Fruit fly (Drosophila melanogaster) whole organism, embryonic: ENCODE data around the gene Gsc.
A peak's percentile ranks its signal among the peaks of the same experiment; 100 is the strongest.

Source experiments
- Abd-B ChIP-seq: fragments of 200-800 bp; sonication (Bioruptor generic); optimal IDR thresholded peaks from 2 replicates; lab custom pipeline; 2018; ENCODE audit warnings: missing biosample characterization, mild to moderate bottlenecking, missing genetic modification characterization, moderate library complexity
- CG10209 ChIP-seq: fragments of 200-800 bp; sonication (Bioruptor generic); optimal IDR thresholded peaks from 3 replicates; lab custom pipeline; 2017; ENCODE audit warnings: missing biosample characterization, mild to moderate bottlenecking, missing genetic modification characterization, missing genetic modification reagents
- CG10267 ChIP-seq: fragments of 200-800 bp; sonication (Bioruptor generic); optimal IDR thresholded peaks from 2 replicates; lab custom pipeline; 2018; ENCODE audit warnings: missing biosample characterization, mild to moderate bottlenecking, missing genetic modification characterization, moderate library complexity
- CG11504 ChIP-seq: fragments of 200-800 bp; sonication (Bioruptor generic); optimal IDR thresholded peaks from 3 replicates; lab custom pipeline; 2019; ENCODE audit warnings: missing biosample characterization, mild to moderate bottlenecking, missing genetic modification characterization, moderate library complexity
- CG11560 ChIP-seq: fragments of 200-800 bp; sonication (Bioruptor generic); IDR thresholded peaks from 3 replicates; pipeline ENCODE4 v1.3.6; 2022; ENCODE audit warnings: missing biosample characterization, missing genetic modification characterization
- CG11695 ChIP-seq: fragments of 200-800 bp; sonication (Bioruptor generic); IDR thresholded peaks from 3 replicates; pipeline ENCODE4 v1.3.6; 2022; ENCODE audit warnings: missing biosample characterization, missing genetic modification characterization
- CG15073 ChIP-seq: fragments of 200-800 bp; sonication (Bioruptor generic); optimal IDR thresholded peaks from 2 replicates; lab custom pipeline; 2016; ENCODE audit warnings: missing biosample characterization, missing genetic modification characterization
- CG15696 ChIP-seq: fragments of 200-800 bp; sonication (Bioruptor generic); optimal IDR thresholded peaks from 2 replicates; lab custom pipeline; 2019; ENCODE audit warnings: missing biosample characterization, mild to moderate bottlenecking, missing genetic modification characterization, moderate library complexity
- CG1602 ChIP-seq: fragments of 200-800 bp; sonication (Bioruptor generic); optimal IDR thresholded peaks from 3 replicates; lab custom pipeline; 2016; ENCODE audit warnings: missing biosample characterization, missing genetic modification characterization
- CG1603 ChIP-seq: fragments of 200-800 bp; sonication (Bioruptor generic); optimal IDR thresholded peaks from 2 replicates; lab custom pipeline; 2019; ENCODE audit warnings: missing biosample characterization, mild to moderate bottlenecking, missing genetic modification characterization, moderate library complexity
- CG1832 ChIP-seq: fragments of 200-800 bp; sonication (Bioruptor generic); optimal IDR thresholded peaks from 2 replicates; lab custom pipeline; 2017; ENCODE audit warnings: missing biosample characterization, mild to moderate bottlenecking, missing genetic modification characterization, inconsistent platforms
- CG2202 ChIP-seq: fragments of 200-800 bp; sonication (Bioruptor generic); optimal IDR thresholded peaks from 2 replicates; lab custom pipeline; 2018; ENCODE audit warnings: missing biosample characterization, mild to moderate bottlenecking, missing genetic modification characterization
- CG2875 ChIP-seq: fragments of 200-800 bp; sonication (Bioruptor generic); optimal IDR thresholded peaks from 2 replicates; lab custom pipeline; 2017; ENCODE audit warnings: missing biosample characterization, mild to moderate bottlenecking, missing genetic modification characterization, missing genetic modification reagents
- CG31388 ChIP-seq: fragments of 200-800 bp; sonication (Bioruptor generic); optimal IDR thresholded peaks from 2 replicates; lab custom pipeline; 2016; ENCODE audit warnings: missing biosample characterization, missing genetic modification characterization
- CG33213 ChIP-seq: fragments of 200-800 bp; sonication (Bioruptor generic); optimal IDR thresholded peaks from 3 replicates; lab custom pipeline; 2016; ENCODE audit warnings: missing biosample characterization, missing genetic modification characterization
- CG3407 ChIP-seq: fragments of 200-800 bp; sonication (Bioruptor generic); optimal IDR thresholded peaks from 2 replicates; lab custom pipeline; 2018; ENCODE audit warnings: missing biosample characterization, mild to moderate bottlenecking, missing genetic modification characterization
- CG34376 ChIP-seq: fragments of 200-800 bp; sonication (Bioruptor generic); optimal IDR thresholded peaks from 2 replicates; lab custom pipeline; 2018; ENCODE audit warnings: missing biosample characterization, mild to moderate bottlenecking, missing genetic modification characterization
- CG5180 ChIP-seq: fragments of 200-800 bp; sonication (Bioruptor generic); optimal IDR thresholded peaks from 3 replicates; lab custom pipeline; 2017; ENCODE audit warnings: missing biosample characterization, missing genetic modification characterization, mild to moderate bottlenecking, moderate library complexity, missing genetic modification reagents
- CG6654 ChIP-seq: fragments of 200-800 bp; sonication (Bioruptor generic); optimal IDR thresholded peaks from 2 replicates; lab custom pipeline; 2017; ENCODE audit warnings: missing biosample characterization, mild to moderate bottlenecking, missing genetic modification characterization
- CG7556 ChIP-seq: fragments of 200-800 bp; sonication (Bioruptor generic); optimal IDR thresholded peaks from 2 replicates; lab custom pipeline; 2017; ENCODE audit warnings: missing biosample characterization, mild to moderate bottlenecking, missing genetic modification characterization
- CG7963 ChIP-seq: fragments of 200-800 bp; sonication (Bioruptor generic); IDR thresholded peaks from 3 replicates; pipeline ENCODE4 v1.3.6; 2022; ENCODE audit warnings: missing biosample characterization, missing genetic modification characterization; ENCODE audit not compliant: partially characterized antibody
- Camta ChIP-seq: fragments of 200-800 bp; sonication (Bioruptor generic); optimal IDR thresholded peaks from 2 replicates; lab custom pipeline; 2016; ENCODE audit warnings: missing biosample characterization, missing genetic modification characterization
- CoRest ChIP-seq: fragments of 200-800 bp; sonication (Bioruptor generic); optimal IDR thresholded peaks from 3 replicates; lab custom pipeline; 2018; ENCODE audit warnings: missing biosample characterization, mild to moderate bottlenecking, missing genetic modification characterization, moderate library complexity
- D ChIP-seq, 2 experiments: fragments of 200-800 bp in 1 of 2; fragments of >200 bp in 1 of 2; sonication (Bioruptor generic) in 1 of 2; optimal IDR thresholded peaks; 2 replicates in 1 of 2; 3 replicates in 1 of 2; lab custom pipeline; 2017; ENCODE audit warnings: mild to moderate bottlenecking in 1 of 2, missing biosample characterization in 1 of 2, missing genetic modification characterization in 1 of 2, missing genetic modification reagents in 1 of 2
- Dll ChIP-seq: fragments of 200-800 bp; sonication (Bioruptor generic); IDR thresholded peaks from 4 replicates; pipeline ENCODE4 v1.3.6; 2022; ENCODE audit warnings: missing biosample characterization, missing genetic modification characterization; ENCODE audit not compliant: partially characterized antibody
- Dp ChIP-seq: fragments of 200-800 bp; sonication (Bioruptor generic); optimal IDR thresholded peaks from 2 replicates; lab custom pipeline; 2018; ENCODE audit warnings: missing biosample characterization, mild to moderate bottlenecking, missing genetic modification characterization, moderate library complexity
- Hey ChIP-seq: fragments of 200-800 bp; sonication (Bioruptor generic); optimal IDR thresholded peaks from 3 replicates; lab custom pipeline; 2018; ENCODE audit warnings: missing biosample characterization, mild to moderate bottlenecking, missing genetic modification characterization
- Hmr ChIP-seq: fragments of 200-800 bp; sonication (Bioruptor generic); optimal IDR thresholded peaks from 3 replicates; lab custom pipeline; 2017; ENCODE audit warnings: mild to moderate bottlenecking, missing biosample characterization, missing genetic modification reagents, missing genetic modification characterization
- Stat92E ChIP-seq, 3 experiments: fragments of >200 bp in 2 of 3; fragments of 200-800 bp in 1 of 3; sonication (Bioruptor generic) in 1 of 3; optimal IDR thresholded peaks; 2 replicates each; lab custom pipeline; 2017 to 2019; ENCODE audit warnings: missing biosample characterization in 3 of 3, missing genetic modification characterization in 3 of 3, mild to moderate bottlenecking in 1 of 3, moderate library complexity in 1 of 3
- amos ChIP-seq: fragments of 200-800 bp; sonication (Bioruptor generic); IDR thresholded peaks from 2 replicates; pipeline ENCODE4 v1.3.6; 2022; ENCODE audit warnings: missing biosample characterization, missing genetic modification characterization; ENCODE audit not compliant: partially characterized antibody
- bigmax ChIP-seq: fragments of 200-800 bp; sonication (Bioruptor generic); optimal IDR thresholded peaks from 2 replicates; lab custom pipeline; 2018; ENCODE audit warnings: missing biosample characterization, mild to moderate bottlenecking, missing genetic modification characterization
- eve ChIP-seq, 2 experiments: fragments of >200 bp; optimal IDR thresholded peaks; 2 replicates each; lab custom pipeline; 2017; ENCODE audit warnings: missing biosample characterization in 2 of 2, missing genetic modification characterization in 2 of 2
- ewg ChIP-seq: fragments of 200-800 bp; sonication (Bioruptor generic); optimal IDR thresholded peaks from 3 replicates; lab custom pipeline; 2017; ENCODE audit warnings: mild to moderate bottlenecking, missing biosample characterization, missing genetic modification reagents, missing genetic modification characterization
- fd102C ChIP-seq: fragments of 200-800 bp; sonication (Bioruptor generic); optimal IDR thresholded peaks from 2 replicates; lab custom pipeline; 2018; ENCODE audit warnings: missing biosample characterization, mild to moderate bottlenecking, missing genetic modification characterization, moderate library complexity
- fu2 ChIP-seq: fragments of 200-800 bp; sonication (Bioruptor generic); optimal IDR thresholded peaks from 2 replicates; lab custom pipeline; 2016; ENCODE audit warnings: missing biosample characterization, missing genetic modification characterization
- grau ChIP-seq: fragments of 200-800 bp; optimal IDR thresholded peaks from 3 replicates; lab custom pipeline; 2019; ENCODE audit warnings: missing biosample characterization, mild to moderate bottlenecking, missing genetic modification characterization, moderate library complexity
- gsb-n ChIP-seq: fragments of 200-800 bp; sonication (Bioruptor generic); optimal IDR thresholded peaks from 3 replicates; lab custom pipeline; 2018; ENCODE audit warnings: missing biosample characterization, mild to moderate bottlenecking, missing genetic modification characterization
- ind ChIP-seq: fragments of 200-800 bp; sonication (Bioruptor generic); optimal IDR thresholded peaks from 3 replicates; lab custom pipeline; 2016; ENCODE audit warnings: missing biosample characterization, missing genetic modification characterization
- lola ChIP-seq, 3 experiments: fragments of >200 bp in 2 of 3; fragments of 200-800 bp in 1 of 3; sonication (Bioruptor generic) in 1 of 3; optimal IDR thresholded peaks; 2 replicates each; lab custom pipeline; 2017 to 2019; ENCODE audit warnings: missing biosample characterization in 3 of 3, missing genetic modification characterization in 3 of 3, mild to moderate bottlenecking in 1 of 3, moderate library complexity in 1 of 3
- mam ChIP-seq: fragments of 200-800 bp; sonication (Bioruptor generic); optimal IDR thresholded peaks from 3 replicates; lab custom pipeline; 2016; ENCODE audit warnings: missing biosample characterization, missing genetic modification characterization
- phol ChIP-seq: fragments of 200-800 bp; sonication (Bioruptor generic); optimal IDR thresholded peaks from 3 replicates; lab custom pipeline; 2018; ENCODE audit warnings: missing biosample characterization, mild to moderate bottlenecking, missing genetic modification characterization, moderate library complexity
- prd ChIP-seq, 3 experiments: fragments of >200 bp in 2 of 3; fragments of 200-800 bp in 1 of 3; sonication (Bioruptor generic) in 1 of 3; optimal IDR thresholded peaks in 2 of 3; IDR thresholded peaks in 1 of 3; 2 replicates in 2 of 3; 3 replicates in 1 of 3; pipeline versions ENCODE4 v1.3.6 to Lab custom; 2017 to 2022; ENCODE audit warnings: missing biosample characterization in 1 of 3, missing genetic modification characterization in 1 of 3
- sd ChIP-seq: fragments of 200-800 bp; sonication (Bioruptor generic); optimal IDR thresholded peaks from 3 replicates; lab custom pipeline; 2018; ENCODE audit warnings: missing biosample characterization, mild to moderate bottlenecking, missing genetic modification characterization, moderate library complexity
- stwl ChIP-seq: fragments of 200-800 bp; sonication (Bioruptor generic); optimal IDR thresholded peaks from 3 replicates; lab custom pipeline; 2018; ENCODE audit warnings: missing biosample characterization, mild to moderate bottlenecking, missing genetic modification characterization, moderate library complexity
- tin ChIP-seq: fragments of 200-800 bp; sonication (Bioruptor generic); optimal IDR thresholded peaks from 3 replicates; lab custom pipeline; 2016; ENCODE audit warnings: missing biosample characterization, missing genetic modification characterization
- twi ChIP-seq: fragments of 200-800 bp; optimal IDR thresholded peaks from 2 replicates; lab custom pipeline; 2019; ENCODE audit warnings: missing biosample characterization, mild to moderate bottlenecking, missing genetic modification characterization, moderate library complexity
- zf30C ChIP-seq: fragments of 200-800 bp; sonication (Bioruptor generic); optimal IDR thresholded peaks from 3 replicates; lab custom pipeline; 2018; ENCODE audit warnings: missing biosample characterization, mild to moderate bottlenecking, missing genetic modification characterization

The Gsc gene

dm6 chr2L:602439-602879, 8.0 kb upstream of the Gsc start, which contains the start of gene CG13689:
CG13689 (plus strand) TSS chr2L:602813.
- peak in 1 of 3 experiments; percentile 67 for TF ChIP-seq Stat92E (GFP tag; optimal IDR thresholded peaks at IDR 0.05; lab: Kevin White, UChicago)
- TF ChIP-seq ewg (GFP tag; lab: Kevin White, UChicago) = peak; percentile 32
- TF ChIP-seq CG11504 (tag; lab: Kevin White, UChicago) = peak; percentile 59
- peak; percentile 90 for TF ChIP-seq CG10267
- TF ChIP-seq CoRest (tag; lab: Kevin White, UChicago) = peak; percentile 68
- peak; percentile 52 for TF ChIP-seq grau (tag; lab: Kevin White, UChicago)
- peak; percentile 82 for TF ChIP-seq stwl
- TF ChIP-seq Hmr (GFP tag; lab: Kevin White, UChicago) = peak; percentile 57
- peak; percentile 26 for TF ChIP-seq CG2202 (tag; lab: Kevin White, UChicago)
- 0 out of 3 replicates have a peak, but pooled peaks have one; percentile 11 for TF ChIP-seq CG11560 (tag; lab: Robert Waterston, UW)
- TF ChIP-seq D (optimal IDR thresholded peaks at IDR 0.05; lab: Kevin White, UChicago) = no peak
- TF ChIP-seq D (GFP tag; optimal IDR thresholded peaks at IDR 0.05; lab: Kevin White, UChicago) = no peak
- peak; percentile 24 for TF ChIP-seq CG33213 (GFP tag; lab: Kevin White, UChicago)
- peak; percentile 11 for TF ChIP-seq CG15073 (GFP tag; lab: Kevin White, UChicago)
- TF ChIP-seq CG5180 (GFP tag; lab: Kevin White, UChicago) = no peak
- TF ChIP-seq CG1832 (GFP tag; lab: Kevin White, UChicago) = no peak
- no peak for TF ChIP-seq sd (tag; lab: Kevin White, UChicago)
- TF ChIP-seq CG6654 = no peak
- peak; percentile 40 for TF ChIP-seq CG1603 (tag; lab: Kevin White, UChicago)
- peak in 1 of 2 experiments; percentile 74 for TF ChIP-seq eve (GFP tag; optimal IDR thresholded peaks at IDR 0.05; lab: Kevin White, UChicago)
- TF ChIP-seq CG34376 (GFP tag; lab: Kevin White, UChicago) = no peak
- peak; percentile 57 for TF ChIP-seq tin
- no peak for TF ChIP-seq CG11695 (GFP tag; lab: Robert Waterston, UW)
- TF ChIP-seq bigmax (GFP tag; lab: Kevin White, UChicago) = no peak
- peak in 1 of 3 experiments; percentile 12 for TF ChIP-seq lola (GFP tag; optimal IDR thresholded peaks at IDR 0.05; lab: Kevin White, UChicago)
- TF ChIP-seq fd102C (GFP tag; lab: Kevin White, UChicago) = peak; percentile 37
- TF ChIP-seq Dll (GFP tag; lab: Robert Waterston, UW) = peak; percentile 56; the same call in 2 of the 4 replicates
- no peak for TF ChIP-seq CG7963 (GFP tag; lab: Robert Waterston, UW)
- no peak for TF ChIP-seq CG31388 (GFP tag; lab: Kevin White, UChicago)
- TF ChIP-seq CG10209 (GFP tag; lab: Kevin White, UChicago) = peak; percentile 42
- TF ChIP-seq amos (GFP tag; lab: Robert Waterston, UW) = peak; percentile 13; the same call in 1 of the 2 replicates
- TF ChIP-seq CG1602 (GFP tag; lab: Kevin White, UChicago) = peak; percentile 59
- TF ChIP-seq CG2875 (GFP tag; lab: Kevin White, UChicago) = no peak
- TF ChIP-seq CG15696 (tag; lab: Kevin White, UChicago) = peak; percentile 78
- peak; percentile 17 for TF ChIP-seq CG3407 (GFP tag; lab: Kevin White, UChicago)
- peak; percentile 13 for TF ChIP-seq fu2 (GFP tag; lab: Kevin White, UChicago)
- peak; percentile 25 for TF ChIP-seq Abd-B (GFP tag; lab: Kevin White, UChicago)
- TF ChIP-seq Dp (GFP tag; lab: Kevin White, UChicago) = peak; percentile 28
- TF ChIP-seq zf30C = no peak
- peak; percentile 37 for TF ChIP-seq twi (tag; lab: Kevin White, UChicago)
- peak; percentile 34 for TF ChIP-seq phol
- peak; percentile 41 for TF ChIP-seq Camta (GFP tag; lab: Kevin White, UChicago)
- no peak for TF ChIP-seq Hey (tag; lab: Kevin White, UChicago)
- peak; percentile 38 for TF ChIP-seq gsb-n (tag; lab: Kevin White, UChicago)
- TF ChIP-seq prd (optimal IDR thresholded peaks at IDR 0.05; lab: Kevin White, UChicago) = no peak
- peak; percentile 61; the same call in 2 of the 3 replicates for TF ChIP-seq prd (GFP tag; IDR thresholded peaks at IDR 0.05; lab: Robert Waterston, UW)
- TF ChIP-seq ind (GFP tag; lab: Kevin White, UChicago) = peak; percentile 67
- TF ChIP-seq mam = peak; percentile 24
- no peak for TF ChIP-seq CG7556
